Fruit fly (Drosophila melanogaster) whole organism: ENCODE data around the gene ebo.

Source experiments
- CG8478 ChIP-seq: fragments of >200 bp; optimal IDR thresholded peaks from 2 replicates; lab custom pipeline; 2018; ENCODE audit warnings: inconsistent platforms
- Dll ChIP-seq: fragments of >200 bp; optimal IDR thresholded peaks from 2 replicates; lab custom pipeline; 2017
- EcR ChIP-seq, 2 experiments: fragments of >200 bp; optimal IDR thresholded peaks; 2 replicates each; lab custom pipeline; 2017; ENCODE audit warnings: missing biosample characterization in 2 of 2, missing genetic modification characterization in 2 of 2, missing genetic modification reagents in 2 of 2
- pan ChIP-seq: fragments of >200 bp; optimal IDR thresholded peaks from 2 replicates; lab custom pipeline; 2017
- psq ChIP-seq: fragments of >200 bp; optimal IDR thresholded peaks from 2 replicates; lab custom pipeline; 2017
- usp ChIP-seq: fragments of >200 bp; optimal IDR thresholded peaks from 2 replicates; lab custom pipeline; 2017; ENCODE audit warnings: missing biosample characterization, missing genetic modification characterization, mixed read lengths

Gene ebo

DNA sequence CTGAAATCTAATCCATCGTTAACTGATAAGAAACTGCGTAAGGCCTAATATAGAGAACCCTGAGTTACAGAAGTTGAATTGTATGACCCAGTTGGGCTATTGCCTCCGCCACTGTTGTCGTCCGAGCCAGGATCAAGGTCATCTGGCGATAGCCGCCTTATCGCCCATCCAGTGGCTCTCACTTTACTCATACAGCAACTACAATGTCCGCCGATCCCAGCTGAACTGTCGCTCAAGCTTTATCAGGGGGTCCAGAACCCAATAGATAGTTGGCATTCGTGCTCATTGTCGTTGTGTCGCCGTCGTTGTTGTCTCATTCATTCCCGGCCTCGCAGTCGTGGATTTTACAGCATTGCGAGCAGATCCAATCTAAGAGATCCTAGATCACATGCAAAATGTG lies 32.7 kb upstream of the ebo start, which contains the start of gene arg:
Gene arg (plus strand): TSS at position 319 of the 400 bp plus-strand sequence.
- TF ChIP-seq pan (lab: Kevin White, UChicago) = no peak
- TF ChIP-seq psq (lab: Kevin White, UChicago) = no peak
- TF ChIP-seq CG8478 = no peak

DNA sequence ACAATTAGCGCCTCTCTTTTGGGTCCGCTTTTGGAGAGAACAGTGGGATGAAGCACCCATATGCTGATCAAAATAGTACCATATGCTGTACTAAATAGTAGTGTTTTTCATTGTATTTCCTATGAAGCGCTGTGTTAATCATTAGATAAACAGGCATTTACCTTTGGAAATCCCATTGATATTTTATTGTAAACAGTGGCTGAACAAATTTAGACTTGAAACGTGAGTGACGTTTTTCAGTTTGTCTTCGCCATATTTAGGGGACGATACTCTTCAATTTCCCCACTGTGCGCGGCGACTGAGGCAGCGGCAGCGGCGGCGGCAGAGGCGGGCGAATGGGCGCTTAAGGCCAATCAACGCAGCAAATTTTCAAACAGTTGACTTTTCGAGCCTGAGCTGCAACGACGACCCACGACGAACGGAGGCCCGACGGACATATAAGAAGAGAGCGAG lies 23.2 kb upstream of the ebo start:
- no peak for TF ChIP-seq psq (lab: Kevin White, UChicago)
- TF ChIP-seq usp (GFP tag; lab: Kevin White, UChicago) = no peak
- no peak for TF ChIP-seq Dll (lab: Kevin White, UChicago)
- TF ChIP-seq CG8478 = no peak
- TF ChIP-seq pan (lab: Kevin White, UChicago) = no peak
- no peak for TF ChIP-seq EcR (GFP tag; optimal IDR thresholded peaks at IDR 0.05; lab: Kevin White, UChicago)

DNA sequence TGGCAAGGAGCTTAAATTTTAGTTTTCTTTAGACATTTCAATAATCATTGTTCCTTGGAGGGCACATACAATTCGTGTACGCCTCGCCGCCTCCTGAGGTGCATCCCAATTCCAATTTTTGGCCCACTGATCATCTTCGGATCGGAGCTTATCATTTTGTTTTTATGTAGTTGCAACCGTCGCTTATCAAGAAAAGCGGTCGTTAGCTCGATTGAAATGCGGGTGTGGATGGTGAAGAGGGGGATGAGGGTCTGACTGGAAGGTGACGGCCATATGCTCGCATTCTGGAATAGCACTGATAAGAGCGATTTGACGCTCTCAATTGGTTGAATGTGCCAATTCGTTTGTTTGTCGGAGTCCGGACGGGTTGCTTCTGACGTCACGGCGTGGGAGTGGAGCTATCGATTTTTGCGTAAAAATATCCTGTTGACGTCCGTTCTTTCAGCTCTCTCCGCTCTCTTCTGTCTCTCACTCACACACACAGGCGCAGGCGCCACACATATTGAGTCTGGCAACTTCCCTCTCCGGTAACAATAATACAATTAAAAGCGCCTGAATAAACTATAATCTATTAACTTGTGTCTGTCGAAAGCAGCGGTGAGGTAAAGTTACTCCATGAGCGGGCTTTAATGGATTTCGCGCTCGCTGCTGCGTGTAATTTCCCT lies 22.7 kb upstream of the ebo start:
- TF ChIP-seq usp (GFP tag; lab: Kevin White, UChicago) (no peak), CG8478 (no peak), EcR (GFP tag; optimal IDR thresholded peaks at IDR 0.05; lab: Kevin White, UChicago) (no peak), pan (lab: Kevin White, UChicago) (no peak), psq (lab: Kevin White, UChicago) (no peak), Dll (lab: Kevin White, UChicago) (no peak)

DNA sequence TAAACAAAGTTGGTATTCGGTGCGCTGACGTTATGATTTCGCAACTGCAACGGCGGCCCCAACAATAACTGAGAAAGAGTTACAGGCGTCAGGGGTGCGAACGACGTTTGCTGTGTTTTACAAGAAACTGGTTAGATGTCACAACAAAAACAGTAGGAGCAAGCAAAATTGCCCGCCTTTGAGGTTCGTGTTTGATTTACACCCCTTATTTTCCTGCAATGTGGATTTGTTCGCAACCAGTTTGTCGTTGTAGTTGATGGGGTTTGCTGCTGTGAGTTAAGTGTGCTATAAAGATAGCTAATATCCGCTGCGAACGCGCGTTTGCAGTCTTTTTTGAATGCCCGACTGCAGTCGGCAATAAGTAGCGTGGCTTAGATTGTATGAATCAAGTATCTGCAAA lies 22.1 kb upstream of the ebo start:
- no peak for TF ChIP-seq usp (GFP tag; lab: Kevin White, UChicago)
- TF ChIP-seq Dll (lab: Kevin White, UChicago) = no peak
- no peak for TF ChIP-seq CG8478
- no peak for TF ChIP-seq pan (lab: Kevin White, UChicago)
- TF ChIP-seq psq (lab: Kevin White, UChicago) = no peak
- no peak for TF ChIP-seq EcR (GFP tag; optimal IDR thresholded peaks at IDR 0.05; lab: Kevin White, UChicago)

DNA sequence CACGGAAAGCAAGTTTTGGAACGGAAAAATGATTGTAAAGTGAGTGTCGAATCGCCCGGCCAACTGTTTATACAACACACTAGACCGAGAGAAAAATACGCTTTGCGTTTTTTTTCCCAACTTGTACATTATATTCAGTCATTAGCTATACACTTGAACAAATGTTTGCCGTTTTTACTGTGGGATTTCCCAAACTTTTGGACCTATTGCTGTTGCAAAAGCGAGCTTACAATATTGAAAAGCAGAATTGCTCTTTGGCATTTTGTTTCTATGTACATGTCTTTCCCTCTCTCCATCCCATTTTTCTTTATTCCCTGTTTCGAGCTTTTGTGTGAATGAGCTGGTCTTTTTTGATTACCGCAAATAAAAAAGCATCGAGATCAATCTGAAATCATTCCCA lies 21.0 kb upstream of the ebo start:
- TF ChIP-seq usp (GFP tag; lab: Kevin White, UChicago) (no peak), EcR (GFP tag; optimal IDR thresholded peaks at IDR 0.05; lab: Kevin White, UChicago) (no peak), psq (lab: Kevin White, UChicago) (no peak), CG8478 (no peak), pan (lab: Kevin White, UChicago) (no peak), Dll (lab: Kevin White, UChicago) (no peak)

DNA sequence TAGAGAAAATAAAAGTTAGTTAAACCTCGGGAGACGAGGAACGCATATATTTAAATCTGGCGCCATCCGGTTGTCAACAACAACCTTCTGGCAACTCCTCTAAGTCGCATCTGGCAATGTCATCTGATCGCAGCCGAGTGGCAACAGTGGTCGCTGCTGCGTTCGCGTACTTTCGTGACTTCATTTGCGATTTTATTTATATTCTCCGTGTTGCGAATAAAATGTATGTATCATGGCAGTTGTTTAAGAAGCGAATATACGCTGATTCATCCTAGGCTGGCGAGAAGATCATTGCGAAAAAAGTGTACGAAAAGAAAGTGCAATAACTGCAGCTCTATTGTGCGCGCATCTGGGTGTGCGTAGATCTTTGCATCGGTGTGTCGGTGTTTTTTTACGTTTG lies 19.9 kb upstream of the ebo start, which contains the start of gene svr:
Gene svr (plus strand): TSS at position 121 of the 400 bp plus-strand sequence.
- TF ChIP-seq usp (GFP tag; lab: Kevin White, UChicago) (no peak), pan (lab: Kevin White, UChicago) (no peak), psq (lab: Kevin White, UChicago) (no peak), CG8478 (no peak), Dll (lab: Kevin White, UChicago) (no peak), EcR (GFP tag; optimal IDR thresholded peaks at IDR 0.05; lab: Kevin White, UChicago) (no peak)

DNA sequence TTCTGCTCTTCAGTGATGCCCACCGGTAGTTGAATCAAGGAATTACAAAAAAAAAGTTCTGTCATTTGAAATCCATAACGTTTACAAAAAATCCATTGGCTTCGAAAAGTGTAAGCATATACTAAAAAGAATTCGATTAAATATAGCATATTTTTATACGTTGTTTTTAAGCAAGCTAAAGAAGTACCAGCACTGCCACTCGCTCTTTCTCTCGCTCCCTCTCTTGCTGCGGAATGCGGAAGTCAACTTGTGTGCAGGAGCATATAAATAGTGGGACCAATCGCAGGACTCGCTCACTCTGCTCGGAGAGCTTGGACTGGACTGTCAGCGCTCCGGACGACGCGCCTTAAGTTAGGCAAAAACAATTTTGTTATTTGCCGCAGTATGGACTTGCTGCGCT lies 18.2 kb upstream of the ebo start, which contains the start of gene CG17778:
Gene CG17778 (plus strand): TSS at position 8 of the 400 bp plus-strand sequence.
- TF ChIP-seq pan (lab: Kevin White, UChicago) (no peak), psq (lab: Kevin White, UChicago) (no peak), EcR (GFP tag; optimal IDR thresholded peaks at IDR 0.05; lab: Kevin White, UChicago) (no peak), usp (GFP tag; lab: Kevin White, UChicago) (no peak), Dll (lab: Kevin White, UChicago) (no peak), CG8478 (no peak)

DNA sequence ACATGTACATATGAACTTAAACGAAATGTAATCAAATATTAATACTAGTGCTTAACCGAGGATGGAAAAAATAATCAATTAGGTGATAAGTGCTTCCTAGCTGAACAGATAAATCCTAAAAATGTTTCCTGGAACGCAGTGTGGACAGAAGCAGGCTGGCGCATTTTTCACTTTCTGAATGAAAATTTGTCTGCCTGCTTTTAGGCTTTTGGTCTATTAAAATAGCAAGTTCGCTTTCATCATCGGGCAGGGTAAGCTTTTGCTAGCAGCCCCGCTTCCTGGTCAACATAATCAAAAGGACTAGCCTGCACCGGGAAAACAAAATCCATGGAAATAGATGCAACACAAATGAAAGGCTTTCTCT lies 17.8 kb upstream of the ebo start:
- no peak for TF ChIP-seq usp (GFP tag; lab: Kevin White, UChicago)
- TF ChIP-seq psq (lab: Kevin White, UChicago) = no peak
- no peak for TF ChIP-seq CG8478
- no peak for TF ChIP-seq pan (lab: Kevin White, UChicago)
- TF ChIP-seq EcR (GFP tag; optimal IDR thresholded peaks at IDR 0.05; lab: Kevin White, UChicago) = no peak
- no peak for TF ChIP-seq Dll (lab: Kevin White, UChicago)

DNA sequence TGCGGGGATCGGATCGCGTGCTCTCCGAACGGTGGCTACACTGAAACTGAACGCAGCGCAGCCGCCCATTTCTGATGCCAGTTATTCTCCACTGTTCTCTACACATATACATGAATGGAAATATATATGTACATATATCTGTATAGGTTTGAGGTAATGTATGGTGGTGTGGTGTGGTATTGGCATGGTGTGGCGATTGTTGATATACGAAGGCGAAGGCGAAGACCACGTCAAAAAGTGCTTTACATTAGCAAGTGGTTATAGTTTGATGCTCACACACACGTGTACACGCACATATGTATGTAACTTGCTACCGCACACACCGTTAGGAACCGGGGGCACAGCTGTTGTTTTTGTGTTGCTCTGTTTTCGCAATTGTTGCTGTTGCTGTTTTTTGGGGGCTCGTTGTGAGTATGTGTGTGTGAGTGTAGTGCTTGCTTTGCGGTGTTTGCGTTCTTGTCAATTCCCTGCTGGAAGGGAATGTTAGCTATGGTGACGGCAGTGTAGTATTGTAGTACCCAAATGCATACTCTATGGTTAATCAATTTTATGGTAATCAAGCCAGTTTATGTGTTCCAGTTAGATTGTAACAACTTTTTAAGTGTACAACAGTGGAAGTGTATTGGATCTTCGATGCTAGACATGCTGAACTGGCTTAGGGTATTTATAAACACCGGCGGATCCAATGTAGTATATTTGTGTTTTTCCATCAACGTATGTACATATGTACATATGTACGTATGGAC lies 17.2 kb upstream of the ebo start, which contains the start of gene CG17896:
Gene CG17896 (minus strand): TSS at position 51 of the 746 bp plus-strand sequence.
- TF ChIP-seq usp (GFP tag; lab: Kevin White, UChicago) = no peak
- TF ChIP-seq Dll (lab: Kevin White, UChicago) = no peak
- TF ChIP-seq pan (lab: Kevin White, UChicago) = no peak
- TF ChIP-seq CG8478 = no peak
- no peak for TF ChIP-seq psq (lab: Kevin White, UChicago)
- TF ChIP-seq EcR (GFP tag; optimal IDR thresholded peaks at IDR 0.05; lab: Kevin White, UChicago) = no peak

DNA sequence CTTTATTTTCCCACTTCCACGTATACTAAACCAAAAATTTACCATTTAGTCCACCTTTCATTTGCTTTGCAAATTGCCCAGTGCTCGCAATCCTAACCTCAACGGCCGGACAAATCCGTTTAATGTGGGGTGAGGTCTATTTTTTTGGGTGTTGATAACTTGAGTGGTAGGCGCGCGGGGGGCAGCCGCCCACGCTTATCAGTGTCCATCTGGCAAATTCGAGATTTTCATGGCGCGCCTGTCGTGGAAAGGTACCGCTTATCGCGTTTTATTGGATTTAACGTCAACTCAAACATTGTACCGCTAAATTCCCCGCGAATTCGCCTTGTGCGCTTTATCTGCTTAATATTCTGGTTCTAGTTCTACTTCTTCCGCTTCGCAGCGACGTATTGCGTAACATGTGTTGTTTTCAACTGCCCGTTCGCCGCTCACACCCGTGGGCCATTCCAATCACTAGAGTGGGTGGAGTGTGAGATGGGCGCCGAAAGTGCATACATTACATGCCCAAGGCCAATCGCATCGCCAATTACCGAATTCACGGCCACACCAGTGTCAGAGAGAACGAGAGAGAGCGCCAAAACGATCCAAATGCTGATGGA lies 16.4 kb upstream of the ebo start:
- no peak for TF ChIP-seq CG8478
- no peak for TF ChIP-seq Dll (lab: Kevin White, UChicago)
- no peak for TF ChIP-seq usp (GFP tag; lab: Kevin White, UChicago)
- no peak for TF ChIP-seq psq (lab: Kevin White, UChicago)
- TF ChIP-seq pan (lab: Kevin White, UChicago) = no peak
- no peak for TF ChIP-seq EcR (GFP tag; optimal IDR thresholded peaks at IDR 0.05; lab: Kevin White, UChicago)

DNA sequence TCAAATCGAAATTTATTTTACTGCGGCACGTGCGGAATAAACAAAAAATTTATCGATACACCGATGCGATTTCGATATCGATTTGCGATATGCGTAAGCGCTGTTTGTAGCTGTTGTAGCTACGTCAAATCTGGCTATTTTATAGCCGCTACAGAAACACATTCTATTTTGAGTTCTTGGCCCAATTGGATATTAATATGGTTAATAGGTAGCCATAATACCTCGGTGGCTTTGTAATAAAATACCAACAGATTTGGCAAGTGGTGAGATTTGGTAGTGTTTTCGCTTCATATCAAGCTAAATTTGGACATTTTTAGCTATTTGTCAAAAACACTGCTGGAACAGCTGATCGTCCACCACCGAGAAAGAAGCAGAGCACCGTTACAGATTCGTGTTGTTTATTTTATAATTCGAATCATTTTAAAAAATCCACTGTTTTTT lies 11.2 kb upstream of the ebo start, which contains the start of the genes CG18273 and CG3156:
Gene CG18273 (minus strand): TSS at position 65 of the 441 bp plus-strand sequence.
Gene CG3156 (plus strand): TSS at position 362 of the 441 bp plus-strand sequence.
- no peak for TF ChIP-seq Dll (lab: Kevin White, UChicago)
- TF ChIP-seq EcR (GFP tag; optimal IDR thresholded peaks at IDR 0.05; lab: Kevin White, UChicago) = no peak
- TF ChIP-seq usp (GFP tag; lab: Kevin White, UChicago) = no peak
- no peak for TF ChIP-seq CG8478
- TF ChIP-seq pan (lab: Kevin White, UChicago) = no peak
- TF ChIP-seq psq (lab: Kevin White, UChicago) = no peak
